Fruit fly (Drosophila melanogaster) whole organism, embryonic: Measurements from ENCODE around the gene CG10486.
A peak's percentile ranks its signal among the peaks of the same experiment; 100 is the strongest.

Source experiments
- BEAF-32 ChIP-seq: fragments of 200-800 bp; sonication (Bioruptor generic); optimal IDR thresholded peaks from 3 replicates; lab custom pipeline; 2017; ENCODE audit warnings: missing biosample characterization, missing genetic modification characterization, mild to moderate bottlenecking, moderate library complexity, missing genetic modification reagents
- CG10431 ChIP-seq: fragments of 200-800 bp; sonication (Bioruptor generic); optimal IDR thresholded peaks from 3 replicates; lab custom pipeline; 2018; ENCODE audit warnings: missing biosample characterization, mild to moderate bottlenecking, missing genetic modification characterization
- CG10565 ChIP-seq: fragments of 200-800 bp; sonication (Bioruptor generic); optimal IDR thresholded peaks from 3 replicates; lab custom pipeline; 2016; ENCODE audit warnings: missing biosample characterization, mild to moderate bottlenecking, missing genetic modification characterization
- CG10959 ChIP-seq: fragments of 200-800 bp; sonication (Bioruptor generic); IDR thresholded peaks from 2 replicates; pipeline ENCODE4 v1.3.6; 2022; ENCODE audit warnings: missing biosample characterization, missing genetic modification characterization
- CG1233 ChIP-seq: fragments of 200-800 bp; sonication (Bioruptor generic); optimal IDR thresholded peaks from 4 replicates; lab custom pipeline; 2018; ENCODE audit warnings: missing biosample characterization, mild to moderate bottlenecking, missing genetic modification characterization
- CG15073 ChIP-seq: fragments of 200-800 bp; sonication (Bioruptor generic); optimal IDR thresholded peaks from 2 replicates; lab custom pipeline; 2016; ENCODE audit warnings: missing biosample characterization, missing genetic modification characterization
- CG1529 ChIP-seq: fragments of 200-800 bp; sonication (Bioruptor generic); optimal IDR thresholded peaks from 3 replicates; lab custom pipeline; 2018; ENCODE audit warnings: missing biosample characterization, missing genetic modification characterization
- CG15514 ChIP-seq: fragments of 200-800 bp; sonication (Bioruptor generic); optimal IDR thresholded peaks from 3 replicates; lab custom pipeline; 2017; ENCODE audit warnings: missing biosample characterization, missing genetic modification characterization, mild to moderate bottlenecking, moderate library complexity, missing genetic modification reagents
- CG4617 ChIP-seq: fragments of 200-800 bp; sonication (Bioruptor generic); optimal IDR thresholded peaks from 3 replicates; lab custom pipeline; 2016; ENCODE audit warnings: missing biosample characterization, missing genetic modification characterization, borderline replicate concordance
- CG7745 ChIP-seq: fragments of 200-800 bp; sonication (Bioruptor generic); optimal IDR thresholded peaks from 2 replicates; lab custom pipeline; 2018; ENCODE audit warnings: missing biosample characterization, mild to moderate bottlenecking, missing genetic modification characterization, moderate library complexity
- CG8944 ChIP-seq: fragments of 200-800 bp; sonication (Bioruptor generic); optimal IDR thresholded peaks from 3 replicates; lab custom pipeline; 2016; ENCODE audit warnings: missing biosample characterization, missing genetic modification characterization
- CG9797 ChIP-seq: fragments of 200-800 bp; sonication (Bioruptor generic); optimal IDR thresholded peaks from 3 replicates; lab custom pipeline; 2018; ENCODE audit warnings: missing biosample characterization, mild to moderate bottlenecking, missing genetic modification characterization
- CG9932 ChIP-seq: fragments of 200-800 bp; sonication (Bioruptor generic); IDR thresholded peaks from 2 replicates; pipeline ENCODE4 v1.3.6; 2022; ENCODE audit warnings: missing biosample characterization, missing genetic modification characterization
- D19A ChIP-seq: fragments of 200-800 bp; optimal IDR thresholded peaks from 3 replicates; lab custom pipeline; 2019; ENCODE audit warnings: missing biosample characterization, mild to moderate bottlenecking, missing genetic modification characterization, moderate library complexity
- Dip2 ChIP-seq: fragments of 200-800 bp; sonication (Bioruptor generic); IDR thresholded peaks from 2 replicates; pipeline ENCODE4 v1.3.6; 2022; ENCODE audit warnings: missing biosample characterization, missing genetic modification characterization
- Dip3 ChIP-seq: fragments of 200-800 bp; sonication (Bioruptor generic); optimal IDR thresholded peaks from 3 replicates; lab custom pipeline; 2016; ENCODE audit warnings: missing biosample characterization, missing genetic modification characterization
- Dp ChIP-seq: fragments of 200-800 bp; sonication (Bioruptor generic); optimal IDR thresholded peaks from 2 replicates; lab custom pipeline; 2018; ENCODE audit warnings: missing biosample characterization, mild to moderate bottlenecking, missing genetic modification characterization, moderate library complexity
- Dref ChIP-seq: fragments of 200-800 bp; sonication (Bioruptor generic); IDR thresholded peaks from 2 replicates; pipeline ENCODE4 v1.3.6; 2022; ENCODE audit warnings: missing biosample characterization, missing genetic modification characterization
- HmgD ChIP-seq: fragments of 200-800 bp; sonication (Bioruptor generic); optimal IDR thresholded peaks from 3 replicates; lab custom pipeline; 2016; ENCODE audit warnings: missing biosample characterization, missing genetic modification characterization
- Hr51 ChIP-seq, 2 experiments: fragments of 200-800 bp; sonication (Bioruptor generic); optimal IDR thresholded peaks; 2 replicates in 1 of 2; 3 replicates in 1 of 2; lab custom pipeline; 2016 to 2018; ENCODE audit warnings: missing biosample characterization in 2 of 2, missing genetic modification characterization in 2 of 2, mild to moderate bottlenecking in 1 of 2, moderate library complexity in 1 of 2
- Lpt ChIP-seq: fragments of >200 bp; optimal IDR thresholded peaks from 2 replicates; lab custom pipeline; 2018; ENCODE audit warnings: missing biosample characterization, missing genetic modification characterization
- MESR4 ChIP-seq: fragments of 200-800 bp; sonication (Bioruptor generic); optimal IDR thresholded peaks from 2 replicates; lab custom pipeline; 2018; ENCODE audit warnings: missing biosample characterization, mild to moderate bottlenecking, missing genetic modification characterization, moderate library complexity
- Max ChIP-seq: fragments of 200-800 bp; sonication (Bioruptor generic); optimal IDR thresholded peaks from 2 replicates; lab custom pipeline; 2016; ENCODE audit warnings: missing biosample characterization, mild to moderate bottlenecking, missing genetic modification characterization
- Med ChIP-seq: fragments of 200-800 bp; sonication (Bioruptor generic); peaks from one replicate; lab custom pipeline; 2016; ENCODE audit warnings: missing biosample characterization, missing genetic modification characterization, mild to moderate bottlenecking, inconsistent platforms, moderate library complexity
- Nf-YA ChIP-seq: fragments of 200-800 bp; sonication (Bioruptor generic); IDR thresholded peaks from 2 replicates; pipeline ENCODE4 v1.3.6; 2022; ENCODE audit warnings: missing biosample characterization, missing genetic modification characterization
- Opbp ChIP-seq: fragments of 200-800 bp; sonication (Bioruptor generic); IDR thresholded peaks from 3 replicates; pipeline ENCODE4 v1.3.6; 2022; ENCODE audit warnings: missing biosample characterization, missing genetic modification characterization; ENCODE audit not compliant: partially characterized antibody
- Pdp1 ChIP-seq, 2 experiments: fragments of 200-800 bp; sonication (Bioruptor generic); optimal IDR thresholded peaks; 3 replicates each; lab custom pipeline; 2016; ENCODE audit warnings: missing biosample characterization in 2 of 2, missing genetic modification characterization in 2 of 2, mild to moderate bottlenecking in 1 of 2, moderate library complexity in 1 of 2
- Scr ChIP-seq: fragments of 200-800 bp; sonication (Bioruptor generic); IDR thresholded peaks from 2 replicates; pipeline ENCODE4 v1.3.6; 2022; ENCODE audit warnings: missing biosample characterization, missing genetic modification characterization; ENCODE audit not compliant: partially characterized antibody
- Sin3A ChIP-seq: fragments of >200 bp; optimal IDR thresholded peaks from 2 replicates; lab custom pipeline; 2018
- Stat92E ChIP-seq, 3 experiments: fragments of >200 bp in 2 of 3; fragments of 200-800 bp in 1 of 3; sonication (Bioruptor generic) in 1 of 3; optimal IDR thresholded peaks; 2 replicates each; lab custom pipeline; 2017 to 2019; ENCODE audit warnings: missing biosample characterization in 3 of 3, missing genetic modification characterization in 3 of 3, mild to moderate bottlenecking in 1 of 3, moderate library complexity in 1 of 3
- Tbp ChIP-seq: fragments of >200 bp; optimal IDR thresholded peaks from 2 replicates; lab custom pipeline; 2018; ENCODE audit warnings: missing biosample characterization, missing genetic modification characterization
- amos ChIP-seq: fragments of 200-800 bp; sonication (Bioruptor generic); IDR thresholded peaks from 2 replicates; pipeline ENCODE4 v1.3.6; 2022; ENCODE audit warnings: missing biosample characterization, missing genetic modification characterization; ENCODE audit not compliant: partially characterized antibody
- ara ChIP-seq: fragments of 200-800 bp; sonication (Bioruptor generic); IDR thresholded peaks from 2 replicates; pipeline ENCODE4 v1.3.6; 2022; ENCODE audit warnings: missing biosample characterization, missing genetic modification characterization
- ash1 ChIP-seq: fragments of 200-800 bp; sonication (Bioruptor generic); optimal IDR thresholded peaks from 2 replicates; lab custom pipeline; 2018; ENCODE audit warnings: missing biosample characterization, mild to moderate bottlenecking, missing genetic modification characterization
- bsh ChIP-seq, 2 experiments: fragments of 200-800 bp; sonication (Bioruptor generic); optimal IDR thresholded peaks; 2 replicates each; lab custom pipeline; 2017 to 2018; ENCODE audit warnings: mild to moderate bottlenecking in 2 of 2, missing biosample characterization in 2 of 2, missing genetic modification characterization in 2 of 2, moderate library complexity in 1 of 2
- chif ChIP-seq, 2 experiments: fragments of 200-800 bp; sonication (Bioruptor generic); optimal IDR thresholded peaks; 3 replicates each; lab custom pipeline; 2016; ENCODE audit warnings: missing biosample characterization in 2 of 2, missing genetic modification characterization in 2 of 2
- dm ChIP-seq: fragments of 200-800 bp; sonication (Bioruptor generic); optimal IDR thresholded peaks from 3 replicates; lab custom pipeline; 2016; ENCODE audit warnings: missing biosample characterization, missing genetic modification characterization
- hb ChIP-seq: fragments of 200-800 bp; sonication (Bioruptor generic); IDR thresholded peaks from 3 replicates; pipeline ENCODE4 v1.3.6; 2022; ENCODE audit warnings: missing biosample characterization, missing genetic modification characterization; ENCODE audit not compliant: partially characterized antibody
- hkb ChIP-seq, 2 experiments: fragments of 200-800 bp in 1 of 2; fragments of >200 bp in 1 of 2; sonication (Bioruptor generic) in 1 of 2; IDR thresholded peaks in 1 of 2; optimal IDR thresholded peaks in 1 of 2; 2 replicates each; pipeline versions ENCODE4 v1.3.6 to Lab custom; 2017 to 2022; ENCODE audit warnings: missing biosample characterization in 1 of 2, missing genetic modification characterization in 1 of 2
- lmd ChIP-seq: fragments of 200-800 bp; sonication (Bioruptor generic); IDR thresholded peaks from 2 replicates; pipeline ENCODE4 v1.3.6; 2022; ENCODE audit warnings: missing biosample characterization, missing genetic modification characterization
- mam ChIP-seq: fragments of 200-800 bp; sonication (Bioruptor generic); optimal IDR thresholded peaks from 3 replicates; lab custom pipeline; 2016; ENCODE audit warnings: missing biosample characterization, missing genetic modification characterization
- phol ChIP-seq: fragments of 200-800 bp; sonication (Bioruptor generic); optimal IDR thresholded peaks from 3 replicates; lab custom pipeline; 2018; ENCODE audit warnings: missing biosample characterization, mild to moderate bottlenecking, missing genetic modification characterization, moderate library complexity
- pnt ChIP-seq: fragments of 200-800 bp; sonication (Bioruptor generic); optimal IDR thresholded peaks from 3 replicates; lab custom pipeline; 2016; ENCODE audit warnings: missing biosample characterization, missing genetic modification characterization
- psq ChIP-seq: fragments of 200-800 bp; sonication (Bioruptor generic); optimal IDR thresholded peaks from 2 replicates; lab custom pipeline; 2017; ENCODE audit warnings: missing biosample characterization, missing genetic modification characterization
- pzg ChIP-seq: fragments of 200-800 bp; sonication (Bioruptor generic); optimal IDR thresholded peaks from 3 replicates; lab custom pipeline; 2018; ENCODE audit warnings: missing biosample characterization, mild to moderate bottlenecking, missing genetic modification characterization, moderate library complexity
- sr ChIP-seq: fragments of 200-800 bp; sonication (Bioruptor generic); IDR thresholded peaks from 3 replicates; pipeline ENCODE4 v1.3.6; 2022; ENCODE audit warnings: missing biosample characterization, missing genetic modification characterization
- unc-4 ChIP-seq: fragments of 200-800 bp; sonication (Bioruptor generic); IDR thresholded peaks from 2 replicates; pipeline ENCODE4 v1.3.6; 2022; ENCODE audit warnings: missing biosample characterization, missing genetic modification characterization; ENCODE audit not compliant: partially characterized antibody
- vvl ChIP-seq: fragments of 200-800 bp; sonication (Bioruptor generic); IDR thresholded peaks from 2 replicates; pipeline ENCODE4 v1.3.6; 2022; ENCODE audit warnings: missing biosample characterization, missing genetic modification characterization
- zf30C ChIP-seq: fragments of 200-800 bp; sonication (Bioruptor generic); optimal IDR thresholded peaks from 3 replicates; lab custom pipeline; 2018; ENCODE audit warnings: missing biosample characterization, mild to moderate bottlenecking, missing genetic modification characterization

The CG10486 gene

DNA sequence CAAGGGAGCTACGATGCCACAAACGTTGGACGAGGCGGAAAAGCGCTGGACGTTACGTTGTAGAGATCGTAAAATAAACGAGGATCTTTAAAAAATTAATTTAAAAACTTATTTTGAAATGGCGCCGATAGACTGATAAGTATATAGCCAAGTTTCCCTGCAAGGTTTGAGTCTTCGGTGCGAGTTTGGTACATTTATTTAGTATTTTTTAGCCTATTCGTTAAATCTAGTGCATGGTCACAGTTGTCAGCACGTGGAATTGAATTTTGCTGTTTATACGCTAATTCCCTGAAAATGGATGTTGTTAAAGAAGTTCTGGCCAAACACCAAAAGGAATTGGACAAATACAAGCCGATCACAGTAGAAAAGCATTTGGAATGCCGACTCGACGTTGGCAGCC is 7.2 kb downstream of the CG10486 start, which contains the start of gene CG32409 (continued):
- TF ChIP-seq CG10431 (GFP tag; lab: Kevin White, UChicago) (no peak), Stat92E (GFP tag; optimal IDR thresholded peaks at IDR 0.05; lab: Kevin White, UChicago) (peak in 1 of 3 experiments; percentile 62), amos (GFP tag; lab: Robert Waterston, UW) (peak; percentile 39; the same call in 1 of the 2 replicates), Max (GFP tag; lab: Kevin White, UChicago) (peak; percentile 96), CG15073 (GFP tag; lab: Kevin White, UChicago) (no peak), CG8944 (GFP tag; lab: Kevin White, UChicago) (no peak), Tbp (GFP tag; lab: Kevin White, UChicago) (no peak), CG10565 (GFP tag; lab: Kevin White, UChicago) (no peak), Hr51 (GFP tag; optimal IDR thresholded peaks at IDR 0.05; lab: Kevin White, UChicago) (no peak), Pdp1 (GFP tag; optimal IDR thresholded peaks at IDR 0.05; lab: Kevin White, UChicago) (no peak), CG4617 (peak; percentile 28), Lpt (no peak), ash1 (GFP tag; lab: Kevin White, UChicago) (no peak), CG15514 (GFP tag; lab: Kevin White, UChicago) (peak; percentile 62), Dip2 (GFP tag; lab: Robert Waterston, UW) (no peak), CG1529 (GFP tag; lab: Kevin White, UChicago) (no peak), phol (tag; lab: Kevin White, UChicago) (peak; percentile 75), Sin3A (lab: Kevin White, UChicago) (peak; percentile 71), Dip3 (GFP tag; lab: Kevin White, UChicago) (no peak), pnt (GFP tag; lab: Kevin White, UChicago) (no peak), hb (GFP tag; lab: Robert Waterston, UW) (no peak), bsh (GFP tag; optimal IDR thresholded peaks at IDR 0.05; lab: Kevin White, UChicago) (no peak), psq (GFP tag; lab: Kevin White, UChicago) (no peak), Nf-YA (GFP tag; lab: Robert Waterston, UW) (no peak), dm (GFP tag; lab: Kevin White, UChicago) (peak; percentile 99), zf30C (GFP tag; lab: Kevin White, UChicago) (no peak), CG1233 (GFP tag; lab: Kevin White, UChicago) (no peak), Opbp (GFP tag; lab: Robert Waterston, UW) (peak; percentile 48; the same call in 1 of the 3 replicates), CG7745 (tag; lab: Kevin White, UChicago) (no peak), vvl (0 out of 2 replicates have a peak, but pooled peaks have one; percentile 11), Med (peak; percentile 83), BEAF-32 (GFP tag; lab: Kevin White, UChicago) (peak; percentile 52), chif (GFP tag; optimal IDR thresholded peaks at IDR 0.05; lab: Kevin White, UChicago) (peak in 1 of 2 experiments; percentile 14), Dp (GFP tag; lab: Kevin White, UChicago) (peak; percentile 96), CG9932 (GFP tag; lab: Robert Waterston, UW) (no peak), hkb (optimal IDR thresholded peaks at IDR 0.05; lab: Kevin White, UChicago) (peak; percentile 47), hkb (GFP tag; IDR thresholded peaks at IDR 0.05; lab: Robert Waterston, UW) (no peak), Dref (GFP tag; lab: Robert Waterston, UW) (peak; percentile 88), CG9797 (peak; percentile 80), ara (GFP tag; lab: Robert Waterston, UW) (no peak), HmgD (GFP tag; lab: Kevin White, UChicago) (peak; percentile 27), unc-4 (GFP tag; lab: Robert Waterston, UW) (0 out of 2 replicates have a peak, but pooled peaks have one; percentile 18), lmd (GFP tag; lab: Robert Waterston, UW) (no peak), D19A (no peak), Scr (GFP tag; lab: Robert Waterston, UW) (0 out of 2 replicates have a peak, but pooled peaks have one; percentile 17), CG10959 (no peak), mam (GFP tag; lab: Kevin White, UChicago) (no peak), pzg (GFP tag; lab: Kevin White, UChicago) (peak; percentile 94), sr (GFP tag; lab: Robert Waterston, UW) (no peak), MESR4 (GFP tag; lab: Kevin White, UChicago) (peak; percentile 54)
